Fruit fly (Drosophila melanogaster) whole organism, adult: ENCODE data around the gene Meltrin.

Source experiments
- CG11617 ChIP-seq: fragments of 200-800 bp; sonication (Bioruptor generic); optimal IDR thresholded peaks from 2 replicates; lab custom pipeline; 2017; ENCODE audit warnings: mild to moderate bottlenecking, missing biosample characterization, missing genetic modification reagents, missing genetic modification characterization
- CG12768 ChIP-seq: fragments of 200-800 bp; sonication (Bioruptor generic); optimal IDR thresholded peaks from 2 replicates; lab custom pipeline; 2017; ENCODE audit warnings: missing biosample characterization, missing genetic modification characterization, mild to moderate bottlenecking, moderate library complexity, missing genetic modification reagents
- CG14711 ChIP-seq: fragments of 200-800 bp; sonication (Bioruptor generic); optimal IDR thresholded peaks from 2 replicates; lab custom pipeline; 2018; ENCODE audit warnings: missing biosample characterization, mild to moderate bottlenecking, missing genetic modification characterization, moderate library complexity
- CG1620 ChIP-seq: fragments of 200-800 bp; sonication (Bioruptor generic); optimal IDR thresholded peaks from 2 replicates; lab custom pipeline; 2016; ENCODE audit warnings: missing biosample characterization, missing genetic modification characterization
- CG33017 ChIP-seq: fragments of 200-800 bp; sonication (Bioruptor generic); optimal IDR thresholded peaks from 2 replicates; lab custom pipeline; 2018; ENCODE audit warnings: missing biosample characterization, mild to moderate bottlenecking, missing genetic modification characterization, moderate library complexity
- CG5204 ChIP-seq: fragments of 200-800 bp; sonication (Bioruptor generic); optimal IDR thresholded peaks from 2 replicates; lab custom pipeline; 2016; ENCODE audit warnings: missing biosample characterization, missing genetic modification characterization
- CG7045 ChIP-seq: fragments of 200-800 bp; sonication (Bioruptor generic); optimal IDR thresholded peaks from 2 replicates; lab custom pipeline; 2017; ENCODE audit warnings: missing biosample characterization, mild to moderate bottlenecking, missing genetic modification characterization
- CG7101 ChIP-seq: fragments of 200-800 bp; sonication (Bioruptor generic); optimal IDR thresholded peaks from 2 replicates; lab custom pipeline; 2018; ENCODE audit warnings: missing biosample characterization, mild to moderate bottlenecking, missing genetic modification characterization, moderate library complexity
- Clk ChIP-seq: fragments of 200-800 bp; sonication (Bioruptor generic); optimal IDR thresholded peaks from 2 replicates; lab custom pipeline; 2017; ENCODE audit warnings: missing biosample characterization, missing genetic modification characterization
- Crg-1 ChIP-seq: fragments of 200-800 bp; sonication (Bioruptor generic); optimal IDR thresholded peaks from 2 replicates; lab custom pipeline; 2016; ENCODE audit warnings: missing biosample characterization, missing genetic modification characterization
- Hr96 ChIP-seq: fragments of 200-800 bp; sonication (Bioruptor generic); optimal IDR thresholded peaks from 2 replicates; lab custom pipeline; 2016; ENCODE audit warnings: missing biosample characterization, missing genetic modification characterization
- Mnt ChIP-seq: fragments of 200-800 bp; sonication (Bioruptor generic); optimal IDR thresholded peaks from 2 replicates; lab custom pipeline; 2016; ENCODE audit warnings: missing biosample characterization, mild to moderate bottlenecking, missing genetic modification characterization
- bab1 ChIP-seq: fragments of 200-800 bp; sonication (Bioruptor generic); optimal IDR thresholded peaks from 3 replicates; lab custom pipeline; 2019; ENCODE audit warnings: missing biosample characterization, mild to moderate bottlenecking, missing genetic modification characterization, moderate library complexity
- cic ChIP-seq: fragments of 200-800 bp; sonication (Bioruptor generic); optimal IDR thresholded peaks from 2 replicates; lab custom pipeline; 2017; ENCODE audit warnings: missing biosample characterization, mild to moderate bottlenecking, missing genetic modification characterization, moderate library complexity
- cnc ChIP-seq, 2 experiments: fragments of >200 bp; optimal IDR thresholded peaks; 2 replicates each; lab custom pipeline; 2017
- kay ChIP-seq: fragments of 200-800 bp; sonication (Bioruptor generic); peaks from one replicate; lab custom pipeline; 2016; ENCODE audit warnings: missing biosample characterization, missing genetic modification characterization, borderline replicate concordance
- ovo ChIP-seq: fragments of 200-800 bp; sonication (Bioruptor generic); optimal IDR thresholded peaks from 2 replicates; lab custom pipeline; 2016; ENCODE audit warnings: missing biosample characterization, missing genetic modification characterization
- pad ChIP-seq: fragments of 200-800 bp; sonication (Bioruptor generic); optimal IDR thresholded peaks from 3 replicates; lab custom pipeline; 2017; ENCODE audit warnings: missing biosample characterization, missing genetic modification characterization, mild to moderate bottlenecking, moderate library complexity, missing genetic modification reagents
- tj ChIP-seq: fragments of 200-800 bp; sonication (Bioruptor generic); optimal IDR thresholded peaks from 3 replicates; lab custom pipeline; 2017; ENCODE audit warnings: missing biosample characterization, mild to moderate bottlenecking, missing genetic modification characterization, moderate library complexity
- toe ChIP-seq: fragments of 200-800 bp; sonication (Bioruptor generic); optimal IDR thresholded peaks from 2 replicates; lab custom pipeline; 2016; ENCODE audit warnings: missing biosample characterization, missing genetic modification characterization

The Meltrin gene

DNA sequence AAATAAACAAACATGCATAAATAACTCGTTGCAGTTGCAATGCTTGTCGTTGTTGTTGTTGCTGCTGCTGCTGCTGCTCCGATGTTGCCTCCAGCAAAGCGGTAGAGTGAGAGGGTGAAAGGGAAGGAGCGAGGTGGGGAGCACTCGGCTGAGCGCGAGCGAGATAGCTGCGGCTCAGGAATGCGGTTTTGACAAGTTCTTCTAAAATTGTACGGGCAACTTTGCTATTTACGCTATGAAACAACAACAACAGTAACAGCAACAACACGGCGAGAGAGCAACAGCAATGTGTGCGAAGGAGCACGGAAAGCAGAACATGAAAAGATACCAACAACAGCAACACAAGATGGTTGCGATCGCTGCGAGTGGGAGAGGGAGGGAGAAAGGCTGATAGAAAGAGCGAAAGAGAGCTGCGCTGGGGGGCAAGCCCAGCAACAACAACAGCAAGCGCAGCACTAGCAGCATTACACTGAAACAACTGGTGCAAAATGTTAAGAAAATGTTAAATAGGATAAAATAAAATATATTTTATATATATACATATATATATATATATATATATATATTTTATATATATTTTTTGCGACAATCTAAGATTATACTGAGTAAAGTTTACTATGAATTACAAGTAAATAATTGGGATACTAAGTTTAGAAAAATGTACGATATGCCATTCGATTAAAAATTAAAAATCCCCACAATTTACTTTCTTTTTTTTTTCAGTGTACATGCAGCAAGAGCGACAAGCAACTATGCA lies 17.2 kb upstream of the Meltrin start:
- TF ChIP-seq tj (GFP tag; lab: Kevin White, UChicago) (peak; percentile 50), pad (no peak), bab1 (GFP tag; lab: Kevin White, UChicago) (no peak), CG7101 (tag; lab: Kevin White, UChicago) (peak; percentile 31), kay (GFP tag; lab: Kevin White, UChicago) (no peak), CG12768 (GFP tag; lab: Kevin White, UChicago) (no peak), Crg-1 (no peak), Hr96 (no peak), CG11617 (GFP tag; lab: Kevin White, UChicago) (no peak), CG14711 (peak; percentile 13), CG7045 (GFP tag; lab: Kevin White, UChicago) (peak; percentile 40), Clk (no peak), CG33017 (peak; percentile 22)

DNA sequence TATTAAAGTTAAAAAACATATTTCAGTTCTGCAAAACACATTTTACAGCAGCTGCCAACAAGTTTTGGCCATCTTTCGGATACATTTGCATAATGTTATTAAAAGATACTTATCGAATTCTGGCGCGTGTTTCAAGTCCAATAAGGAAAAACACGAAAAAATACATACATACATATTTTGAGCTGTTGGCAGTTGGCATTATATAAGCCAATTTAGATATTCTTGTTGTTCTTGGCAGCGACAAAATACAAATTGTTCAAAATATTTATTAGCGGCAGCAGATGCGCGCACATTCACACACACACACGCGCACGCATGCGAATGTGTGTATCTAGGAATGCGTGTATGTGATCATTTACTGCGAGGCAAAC lies 16.7 kb upstream of the Meltrin start:
- no peak for TF ChIP-seq CG1620 (GFP tag; lab: Kevin White, UChicago)
- no peak for TF ChIP-seq CG7045 (GFP tag; lab: Kevin White, UChicago)
- no peak for TF ChIP-seq CG11617 (GFP tag; lab: Kevin White, UChicago)
- no peak for TF ChIP-seq tj (GFP tag; lab: Kevin White, UChicago)
- TF ChIP-seq cnc (optimal IDR thresholded peaks at IDR 0.05; lab: Kevin White, UChicago) = no peak
- no peak for TF ChIP-seq CG5204
- no peak for TF ChIP-seq kay (GFP tag; lab: Kevin White, UChicago)
- TF ChIP-seq Mnt (GFP tag; lab: Kevin White, UChicago) = no peak

DNA sequence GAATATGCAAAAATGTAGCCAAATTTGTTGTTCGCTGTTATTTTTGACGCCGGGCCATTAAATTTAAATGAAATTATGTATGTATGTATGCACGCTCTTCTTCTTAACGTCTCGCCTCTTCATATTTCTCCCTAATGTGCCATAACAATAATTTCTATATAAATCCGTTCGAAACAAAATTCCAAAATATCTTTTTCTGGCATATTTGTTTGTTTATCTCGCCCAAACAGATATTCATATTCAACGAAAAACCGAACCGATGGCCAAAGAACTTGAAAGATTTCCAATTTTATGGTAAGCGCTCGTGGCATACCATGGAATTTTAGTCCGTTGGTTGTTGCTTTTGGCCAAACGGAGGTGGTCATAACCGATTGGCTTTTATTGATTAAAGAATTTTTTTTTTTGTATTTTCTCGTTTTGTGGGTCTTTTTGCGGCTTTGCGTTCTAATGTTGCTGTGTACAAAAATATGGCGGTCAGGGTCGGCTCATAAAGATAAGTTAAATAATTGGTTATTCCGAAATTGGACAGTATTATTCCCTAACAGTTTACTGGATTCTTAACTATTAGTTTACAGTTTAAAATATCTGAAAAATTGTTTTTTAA lies 16.1 kb upstream of the Meltrin start:
- TF ChIP-seq tj (GFP tag; lab: Kevin White, UChicago) (no peak), ovo (no peak), toe (no peak)

DNA sequence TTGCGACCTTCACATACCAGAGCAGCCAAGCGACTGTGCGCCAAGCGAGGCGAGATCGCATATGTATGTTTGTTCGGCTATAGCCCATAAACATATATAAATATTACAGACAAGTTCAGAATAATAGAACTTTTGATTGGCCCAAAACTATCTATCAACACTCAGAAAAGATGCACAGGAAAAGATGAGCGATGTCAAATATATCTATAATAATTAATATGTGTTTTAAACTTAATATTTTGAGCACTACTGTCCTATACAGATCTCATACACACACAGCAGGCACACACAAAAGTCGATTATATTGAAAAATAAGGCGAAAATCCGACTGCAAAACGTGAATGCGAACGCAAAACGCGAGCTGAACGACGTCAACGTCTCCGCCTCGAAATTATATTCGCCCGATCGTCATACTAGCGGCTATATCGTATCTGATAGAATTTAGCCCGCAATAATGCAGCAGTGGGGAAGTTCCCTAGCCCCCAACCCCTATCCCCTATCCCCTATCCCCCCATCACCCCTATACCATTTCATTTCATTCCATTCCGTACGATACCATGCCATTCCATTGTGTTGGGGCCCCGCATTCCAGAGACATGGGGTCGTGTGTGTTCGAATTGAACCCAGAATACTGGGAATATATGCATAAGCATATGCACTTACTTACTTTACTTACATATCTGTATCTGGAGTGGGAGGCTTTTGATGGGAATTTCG lies 14.5 kb upstream of the Meltrin start:
- TF ChIP-seq CG5204 (no peak), CG12768 (GFP tag; lab: Kevin White, UChicago) (peak; percentile 78), kay (GFP tag; lab: Kevin White, UChicago) (no peak), CG14711 (peak; percentile 9), CG11617 (GFP tag; lab: Kevin White, UChicago) (no peak), CG7101 (tag; lab: Kevin White, UChicago) (peak; percentile 31), tj (GFP tag; lab: Kevin White, UChicago) (peak; percentile 44), CG1620 (GFP tag; lab: Kevin White, UChicago) (no peak), Hr96 (no peak), Crg-1 (no peak), cic (GFP tag; lab: Kevin White, UChicago) (peak; percentile 84), ovo (peak; percentile 55), bab1 (GFP tag; lab: Kevin White, UChicago) (no peak), pad (peak; percentile 90), CG7045 (GFP tag; lab: Kevin White, UChicago) (peak; percentile 32), toe (no peak), Clk (no peak), CG33017 (peak; percentile 58), Mnt (GFP tag; lab: Kevin White, UChicago) (no peak), cnc (optimal IDR thresholded peaks at IDR 0.05; lab: Kevin White, UChicago) (no peak)

DNA sequence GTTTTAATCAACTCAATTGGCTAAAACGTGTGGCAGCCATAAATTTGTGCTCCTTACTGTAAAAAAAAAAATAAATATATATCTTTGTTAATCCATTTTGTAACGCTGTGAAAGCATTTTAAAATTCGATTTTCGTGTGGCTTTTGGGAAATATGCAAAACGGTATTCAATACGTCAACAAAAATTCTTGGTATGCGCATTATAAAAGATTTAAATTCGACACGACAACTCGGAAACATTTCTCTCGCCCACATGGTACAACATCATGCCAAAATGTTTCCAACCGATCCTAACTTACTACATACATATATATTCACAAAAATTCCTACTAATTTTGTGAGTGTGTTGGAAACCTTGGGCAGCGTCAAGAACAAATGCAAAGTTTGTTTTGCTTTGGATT lies 13.6 kb upstream of the Meltrin start:
- TF ChIP-seq ovo (no peak), CG12768 (GFP tag; lab: Kevin White, UChicago) (no peak), kay (GFP tag; lab: Kevin White, UChicago) (peak; percentile 32)

DNA sequence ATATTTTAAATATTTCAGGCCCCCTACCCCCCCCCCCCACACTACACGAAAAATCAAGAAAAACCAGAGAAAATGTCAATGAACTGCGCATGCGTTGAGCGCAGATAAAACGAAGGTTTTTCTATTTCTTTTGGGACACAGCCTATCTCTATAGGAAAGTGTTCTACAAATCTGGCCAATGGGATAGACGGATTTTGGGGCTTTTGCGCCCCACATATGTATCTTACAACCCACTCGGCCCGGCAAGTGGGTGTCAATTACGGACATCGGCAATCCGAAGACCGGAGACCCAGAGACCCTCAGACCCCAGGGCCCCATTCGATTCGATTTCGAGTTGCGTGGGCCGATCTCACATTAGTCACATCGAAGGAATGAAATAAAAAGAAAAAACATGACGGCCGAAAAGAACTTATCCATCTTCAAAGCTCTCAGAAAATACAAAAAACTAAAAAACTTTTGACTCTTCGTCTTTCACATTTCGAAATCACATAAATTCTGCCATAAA lies 12.4 kb upstream of the Meltrin start:
- TF ChIP-seq CG5204 (no peak), CG7101 (tag; lab: Kevin White, UChicago) (no peak), CG1620 (GFP tag; lab: Kevin White, UChicago) (no peak), CG14711 (no peak)

DNA sequence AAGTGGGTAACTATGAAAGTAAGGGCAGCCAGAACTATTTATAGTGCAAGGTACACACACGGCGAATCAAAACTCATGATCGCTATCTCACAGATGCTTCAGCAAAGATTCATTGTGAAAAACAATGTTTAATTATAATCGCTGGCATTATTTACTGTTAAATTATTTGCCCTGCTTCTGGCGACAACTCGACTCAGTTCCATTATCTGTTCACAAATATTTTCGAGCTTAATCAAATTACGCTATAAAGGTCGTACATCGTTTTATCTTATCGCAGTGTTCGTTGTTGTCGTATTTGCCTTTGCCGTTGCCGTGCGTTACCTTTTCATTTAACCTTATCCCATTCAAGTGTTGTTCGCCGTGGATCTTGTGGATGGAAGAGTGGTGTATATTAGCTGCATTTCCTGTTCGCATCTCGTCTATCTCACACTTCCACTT lies 11.9 kb upstream of the Meltrin start:
- TF ChIP-seq tj (GFP tag; lab: Kevin White, UChicago) = no peak
- peak; percentile 11 for TF ChIP-seq CG12768 (GFP tag; lab: Kevin White, UChicago)
- TF ChIP-seq Hr96 = no peak
- no peak for TF ChIP-seq CG5204
- TF ChIP-seq CG7101 (tag; lab: Kevin White, UChicago) = peak; percentile 23
- no peak for TF ChIP-seq pad
- TF ChIP-seq cic (GFP tag; lab: Kevin White, UChicago) = peak; percentile 87
- no peak for TF ChIP-seq Mnt (GFP tag; lab: Kevin White, UChicago)
- no peak for TF ChIP-seq bab1 (GFP tag; lab: Kevin White, UChicago)
- no peak for TF ChIP-seq ovo
- TF ChIP-seq CG11617 (GFP tag; lab: Kevin White, UChicago) = no peak
- no peak for TF ChIP-seq cnc (optimal IDR thresholded peaks at IDR 0.05; lab: Kevin White, UChicago)
- no peak for TF ChIP-seq CG7045 (GFP tag; lab: Kevin White, UChicago)
- peak; percentile 82 for TF ChIP-seq kay (GFP tag; lab: Kevin White, UChicago)
- no peak for TF ChIP-seq Clk
- TF ChIP-seq Crg-1 = no peak
- TF ChIP-seq toe = no peak
- TF ChIP-seq CG33017 = no peak
- no peak for TF ChIP-seq CG1620 (GFP tag; lab: Kevin White, UChicago)
- TF ChIP-seq CG14711 = no peak
